Worm (Caenorhabditis elegans): ENCODE measurements around the gene fipr-25.

Gene fipr-25

DNA sequence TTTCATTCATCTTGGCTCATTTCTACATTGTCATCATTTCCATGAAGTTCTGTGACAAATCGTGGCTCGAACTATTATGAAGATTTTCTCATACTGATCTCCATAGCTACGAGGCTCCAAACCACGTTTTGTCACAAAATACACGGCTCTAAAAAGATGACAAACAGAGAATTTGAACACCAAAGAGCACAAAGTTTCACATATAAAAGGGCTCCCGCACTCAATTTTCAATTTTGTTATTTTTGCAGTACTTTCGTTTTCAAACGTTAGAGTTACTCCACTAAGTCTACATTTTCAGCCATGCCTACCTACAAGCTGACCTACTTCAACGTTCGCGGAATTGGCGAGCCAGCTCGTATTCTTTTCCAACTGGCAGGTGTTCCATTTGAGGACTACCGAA, 35.9 kb upstream of the fipr-25 start, which contains the start of gene gst-37:
Gene gst-37, plus strand, starts transcription at position 301 of the 400 bp plus-strand sequence.
- TF ChIP-seq ztf-4 (tag; optimal IDR thresholded peaks at IDR 0.05) = no peak
- TF ChIP-seq nhr-237 (tag; optimal IDR thresholded peaks at IDR 0.05) = no peak
- no peak for TF ChIP-seq peb-1 (tag; optimal IDR thresholded peaks at IDR 0.05)
- no peak for TF ChIP-seq ceh-16 (tag; optimal IDR thresholded peaks at IDR 0.05)
- no peak for TF ChIP-seq skn-1 (tag; optimal IDR thresholded peaks at IDR 0.05)
- no peak for TF ChIP-seq lsy-2 (tag; optimal IDR thresholded peaks at IDR 0.05)
- TF ChIP-seq R02D3.7 (tag; optimal IDR thresholded peaks at IDR 0.05) = no peak
- no peak for TF ChIP-seq unc-62 (GFP tag; optimal IDR thresholded peaks at IDR 0.05)
- TF ChIP-seq nhr-6 (tag; optimal IDR thresholded peaks at IDR 0.05) = no peak
- no peak for TF ChIP-seq mdl-1 (tag; optimal IDR thresholded peaks at IDR 0.05)
- TF ChIP-seq ama-1 (optimal IDR thresholded peaks at IDR 0.05) = no peak
- no peak for TF ChIP-seq mbf-1 (tag; optimal IDR thresholded peaks at IDR 0.05)
- TF ChIP-seq elt-1 (tag; optimal IDR thresholded peaks at IDR 0.05) = no peak
- no peak for TF ChIP-seq crh-2 (tag; optimal IDR thresholded peaks at IDR 0.05)
- no peak for TF ChIP-seq unc-39 (tag; optimal IDR thresholded peaks at IDR 0.05)
- TF ChIP-seq aly-2 (tag; optimal IDR thresholded peaks at IDR 0.05) = no peak
- TF ChIP-seq alr-1 (tag; optimal IDR thresholded peaks at IDR 0.05) = no peak
- no peak for TF ChIP-seq zag-1 (tag; optimal IDR thresholded peaks at IDR 0.05)

DNA sequence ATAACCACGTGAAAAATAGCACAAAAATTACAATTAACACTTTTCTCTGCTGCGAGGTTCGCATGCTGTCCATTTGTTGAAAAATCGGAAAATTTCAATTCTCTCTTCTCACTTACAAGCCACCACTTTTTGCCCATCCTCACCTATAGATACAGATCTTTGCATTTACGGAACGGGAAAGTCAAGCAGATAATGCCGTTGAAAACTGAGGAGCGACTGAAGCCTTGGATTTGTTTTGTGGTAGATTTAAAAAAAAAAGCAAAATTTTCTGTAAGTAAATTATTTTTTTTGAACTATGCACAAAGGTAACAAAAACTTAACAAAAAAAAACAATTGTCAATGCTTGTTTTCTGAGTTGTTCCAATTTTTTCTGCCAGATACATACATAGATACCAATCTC, 31.7 kb upstream of the fipr-25 start, which contains the start of gene T06A1.1:
Gene T06A1.1, minus strand, starts transcription at position 101 of the 400 bp plus-strand sequence.
- no peak for TF ChIP-seq ztf-11 (tag; optimal IDR thresholded peaks at IDR 0.05)
- TF ChIP-seq nhr-6 (tag; optimal IDR thresholded peaks at IDR 0.05) = no peak
- TF ChIP-seq skn-1 (tag; optimal IDR thresholded peaks at IDR 0.05) = no peak
- TF ChIP-seq aly-2 (tag; optimal IDR thresholded peaks at IDR 0.05) = no peak
- TF ChIP-seq zag-1 (tag; optimal IDR thresholded peaks at IDR 0.05) = no peak
- TF ChIP-seq sma-9 (GFP tag; optimal IDR thresholded peaks at IDR 0.05) = no peak
- TF ChIP-seq sma-9 (tag; optimal IDR thresholded peaks at IDR 0.05) = no peak
- no peak for TF ChIP-seq ceh-82 (tag; optimal IDR thresholded peaks at IDR 0.05)
- TF ChIP-seq nhr-77 (tag; optimal IDR thresholded peaks at IDR 0.05) = no peak
- TF ChIP-seq unc-55 (GFP tag; optimal IDR thresholded peaks at IDR 0.05) = no peak
- no peak for TF ChIP-seq elt-1 (tag; optimal IDR thresholded peaks at IDR 0.05)
- no peak for TF ChIP-seq crh-2 (tag; optimal IDR thresholded peaks at IDR 0.05)
- TF ChIP-seq nhr-21 (tag; optimal IDR thresholded peaks at IDR 0.05) = no peak
- no peak for TF ChIP-seq nhr-129 (tag; optimal IDR thresholded peaks at IDR 0.05)
- no peak for TF ChIP-seq lsy-2 (tag; optimal IDR thresholded peaks at IDR 0.05)
- TF ChIP-seq fos-1 (tag; optimal IDR thresholded peaks at IDR 0.05) = no peak
- TF ChIP-seq ceh-16 (tag; optimal IDR thresholded peaks at IDR 0.05) = no peak
- TF ChIP-seq C34F6.9 (tag; optimal IDR thresholded peaks at IDR 0.05) = no peak
- TF ChIP-seq nhr-10 (tag; optimal IDR thresholded peaks at IDR 0.05) = no peak
- no peak for TF ChIP-seq nhr-11 (tag; optimal IDR thresholded peaks at IDR 0.05)

DNA sequence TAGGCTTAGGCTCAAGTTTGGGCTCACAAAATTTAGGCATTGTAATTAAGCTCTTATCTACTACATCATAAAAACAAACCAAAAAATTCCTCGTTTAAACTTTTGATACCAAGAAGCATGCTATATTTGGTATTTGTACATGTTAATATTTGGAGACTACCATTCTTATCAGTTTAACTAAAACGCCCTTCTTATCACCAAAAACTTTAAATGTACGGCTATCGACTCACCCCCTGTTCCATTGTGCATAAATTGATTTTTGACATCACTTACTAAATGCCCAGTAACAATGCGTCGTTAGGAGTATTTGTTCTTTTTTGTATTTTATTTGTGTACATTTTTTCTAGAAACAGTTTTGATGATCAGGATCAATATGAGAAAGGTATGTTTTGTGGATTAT, 30.2 kb upstream of the fipr-25 start, which contains the start of gene T06A1.5:
Gene T06A1.5, plus strand, starts transcription at position 209 of the 400 bp plus-strand sequence.
- peak; percentile 84 for TF ChIP-seq fos-1 (tag; optimal IDR thresholded peaks at IDR 0.05)
- TF ChIP-seq mbf-1 (tag; optimal IDR thresholded peaks at IDR 0.05) = no peak
- no peak for TF ChIP-seq ZK546.5 (tag; optimal IDR thresholded peaks at IDR 0.05)
- TF ChIP-seq sma-9 (GFP tag; optimal IDR thresholded peaks at IDR 0.05) = peak; percentile 45
- no peak for TF ChIP-seq sma-9 (tag; optimal IDR thresholded peaks at IDR 0.05)

DNA sequence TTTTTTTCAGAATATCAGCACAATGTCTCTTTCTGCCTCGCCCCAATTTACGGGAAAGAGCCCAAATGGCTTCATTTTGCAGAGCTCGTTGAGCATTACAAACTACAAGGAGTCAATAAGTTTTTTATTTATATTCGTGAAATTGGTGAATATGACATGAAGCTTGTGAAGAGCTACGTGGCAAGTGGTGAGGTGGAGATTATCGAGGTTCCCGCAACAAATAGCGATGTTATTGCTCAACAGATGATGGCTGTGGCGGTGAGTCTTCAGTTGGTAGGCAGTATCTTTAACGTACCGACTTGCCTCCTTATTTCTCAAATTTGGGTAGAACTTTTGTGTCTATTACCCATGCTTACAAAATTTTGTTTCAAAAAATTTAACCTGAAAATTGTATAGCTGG, 28.7 kb upstream of the fipr-25 start:
- no peak for TF ChIP-seq nhr-10 (tag; optimal IDR thresholded peaks at IDR 0.05)
- TF ChIP-seq nhr-77 (tag; optimal IDR thresholded peaks at IDR 0.05) = no peak
- TF ChIP-seq elt-1 (tag; optimal IDR thresholded peaks at IDR 0.05) = no peak
- no peak for TF ChIP-seq ceh-82 (tag; optimal IDR thresholded peaks at IDR 0.05)
- TF ChIP-seq nhr-11 (tag; optimal IDR thresholded peaks at IDR 0.05) = no peak
- TF ChIP-seq nhr-25 (tag; optimal IDR thresholded peaks at IDR 0.05) = no peak
- no peak for TF ChIP-seq ztf-11 (tag; optimal IDR thresholded peaks at IDR 0.05)
- TF ChIP-seq nhr-237 (tag; optimal IDR thresholded peaks at IDR 0.05) = no peak
- no peak for TF ChIP-seq mbf-1 (tag; optimal IDR thresholded peaks at IDR 0.05)
- no peak for TF ChIP-seq dmd-4 (tag; optimal IDR thresholded peaks at IDR 0.05)
- no peak for TF ChIP-seq snpc-4 (tag; optimal IDR thresholded peaks at IDR 0.05)
- no peak for TF ChIP-seq ZK546.5 (tag; optimal IDR thresholded peaks at IDR 0.05)
- no peak for TF ChIP-seq unc-62 (GFP tag; optimal IDR thresholded peaks at IDR 0.05)
- no peak for TF ChIP-seq egl-27 (tag; optimal IDR thresholded peaks at IDR 0.05)
- TF ChIP-seq F13H6.1 (tag; optimal IDR thresholded peaks at IDR 0.05) = no peak

DNA sequence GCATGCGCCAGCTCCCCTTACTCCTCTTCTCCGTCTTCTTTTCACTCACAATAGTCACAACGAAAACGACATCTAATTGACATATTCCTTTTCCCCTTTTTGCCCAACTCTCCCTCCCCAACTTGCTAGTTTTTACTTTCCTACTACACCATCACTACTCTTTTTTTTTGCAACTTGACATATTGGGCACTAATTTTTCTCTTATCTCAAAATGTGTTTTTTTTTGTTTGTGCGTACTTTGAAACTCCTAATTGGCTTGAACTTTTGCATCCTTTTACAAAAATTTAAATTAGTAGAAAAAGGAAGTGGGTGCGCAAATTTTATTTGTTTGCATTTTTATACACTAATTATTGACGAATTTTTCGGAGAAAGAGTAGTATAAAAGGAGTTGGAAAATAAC, 21.7 kb upstream of the fipr-25 start:
- no peak for TF ChIP-seq sem-4 (tag; optimal IDR thresholded peaks at IDR 0.05)
- TF ChIP-seq ztf-1 (GFP tag; conservative IDR thresholded peaks at IDR 0.05) = no peak
- no peak for TF ChIP-seq lin-13 (GFP tag; optimal IDR thresholded peaks at IDR 0.05)
- no peak for TF ChIP-seq unc-62 (GFP tag; optimal IDR thresholded peaks at IDR 0.05)
- no peak for TF ChIP-seq nhr-129 (tag; optimal IDR thresholded peaks at IDR 0.05)
- TF ChIP-seq mdl-1 (tag; optimal IDR thresholded peaks at IDR 0.05) = no peak
